Worm (Caenorhabditis elegans): ENCODE measurements around the gene F54D5.4.
"Not testable (repeated sequence)": the region's sequence is repeated elsewhere in the genome, so short reads cannot be mapped to it uniquely, and the experiment has no call there.

Gene F54D5.4

DNA sequence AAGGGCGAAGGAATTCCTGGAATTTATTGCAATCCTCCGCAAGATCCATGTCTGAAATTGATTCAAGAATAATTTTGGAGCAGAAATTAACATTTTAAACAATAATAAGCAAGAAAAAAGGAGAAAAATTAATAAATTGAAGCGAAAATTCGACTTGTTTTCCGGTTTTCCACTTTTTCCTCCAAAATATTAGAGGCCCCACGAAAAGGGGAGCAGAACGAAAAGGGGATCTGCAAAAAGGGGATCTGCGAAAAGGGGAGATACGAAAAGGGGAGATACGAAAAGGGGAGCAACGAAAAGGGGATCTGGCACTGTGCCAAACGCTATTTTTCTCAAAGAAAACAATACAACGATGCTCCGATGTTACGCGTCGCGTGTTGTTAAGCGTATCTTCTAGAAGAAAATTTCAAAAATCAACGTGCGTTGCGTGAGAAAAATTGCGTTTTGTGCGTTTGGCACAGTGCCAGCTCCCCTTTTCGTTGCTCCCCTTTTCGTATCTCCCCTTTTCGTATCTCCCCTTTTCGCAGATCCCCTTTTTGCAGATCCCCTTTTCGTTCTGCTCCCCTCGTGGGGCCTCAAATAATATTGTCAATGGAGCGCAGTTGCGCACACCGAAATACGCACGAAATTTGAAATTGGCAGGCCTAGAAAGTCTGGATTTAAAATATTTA, 35.1 kb upstream of the F54D5.4 start, which contains the start of gene Y62F5A.12 (continued):
- TF ChIP-seq unc-62 (GFP tag; optimal IDR thresholded peaks at IDR 0.05 in 1 of 2) (peak in 1 of 2 experiments; percentile 66), rbr-2 (tag; optimal IDR thresholded peaks at IDR 0.05) (peak; percentile 89), vab-7 (GFP tag; IDR thresholded peaks at IDR 0.05) (peak; percentile 96), madf-5 (GFP tag; IDR thresholded peaks at IDR 0.05) (peak; percentile 91 to 97), pha-4 (GFP tag; IDR thresholded peaks at IDR 0.05) (peak; percentile 96), fkh-10 (GFP tag; optimal IDR thresholded peaks at IDR 0.05) (peak; percentile 51), hlh-30 (tag; optimal IDR thresholded peaks at IDR 0.05; ENCODE audit: insufficient read depth) (peak; percentile 67), egl-43 (GFP tag; IDR thresholded peaks at IDR 0.05) (peak; percentile 93), nhr-25 (tag; optimal IDR thresholded peaks at IDR 0.05; ENCODE audit: borderline replicate concordance, insufficient read depth) (peak; percentile 40), lin-15B (tag; optimal IDR thresholded peaks at IDR 0.05) (peak; percentile 39), ceh-44 (GFP tag; IDR thresholded peaks at IDR 0.05) (peak; percentile 99), T26A8.4 (GFP tag; IDR thresholded peaks at IDR 0.05) (peak; percentile 78), ctbp-1 (GFP tag; IDR thresholded peaks at IDR 0.05) (peak; percentile 94), lin-13 (GFP tag; optimal IDR thresholded peaks at IDR 0.05) (peak; percentile 69), ZK337.2 (GFP tag; IDR thresholded peaks at IDR 0.05) (peak; percentile 99), lin-1 (GFP tag; IDR thresholded peaks at IDR 0.05) (peak; percentile 85; the same call in 1 of the 2 replicates), hmg-1.1 (GFP tag; IDR thresholded peaks at IDR 0.05) (peak; percentile 93), tra-1 (GFP tag; IDR thresholded peaks at IDR 0.05) (peak; percentile 95), spr-1 (tag; optimal IDR thresholded peaks at IDR 0.05) (peak; percentile 66), Y48G9A.11 (GFP tag; IDR thresholded peaks at IDR 0.05) (peak; percentile 93), dmd-9 (GFP tag; IDR thresholded peaks at IDR 0.05) (peak; percentile 98), mdt-29 (GFP tag; IDR thresholded peaks at IDR 0.05) (peak; percentile 85), ces-1 (GFP tag; optimal IDR thresholded peaks at IDR 0.05) (peak; percentile 27), nhr-77 (tag; optimal IDR thresholded peaks at IDR 0.05) (peak; percentile 81), dve-1 (tag; optimal IDR thresholded peaks at IDR 0.05; ENCODE audit: insufficient read depth) (peak; percentile 59), zfp-2 (tag; optimal IDR thresholded peaks at IDR 0.05) (peak; percentile 50), snpc-1.2 (GFP tag; IDR thresholded peaks at IDR 0.05) (peak; percentile 82), dmd-6 (GFP tag; IDR thresholded peaks at IDR 0.05) (peak; percentile 88), unc-130 (GFP tag; optimal IDR thresholded peaks at IDR 0.05) (peak; percentile 84), mes-2 (tag; optimal IDR thresholded peaks at IDR 0.05; ENCODE audit: poor library complexity, severe bottlenecking) (peak; percentile 99), aha-1 (tag) (peak; percentile 99), nhr-42 (GFP tag; IDR thresholded peaks at IDR 0.05) (peak; percentile 94; the same call in 1 of the 2 replicates), nhr-11 (tag; optimal IDR thresholded peaks at IDR 0.05) (peak; percentile 68), duxl-1 (tag; optimal IDR thresholded peaks at IDR 0.05; ENCODE audit: poor library complexity) (peak; percentile 70), F49E8.2 (tag; optimal IDR thresholded peaks at IDR 0.05; ENCODE audit: borderline replicate concordance) (peak; percentile 27), dpl-1 (GFP tag; optimal IDR thresholded peaks at IDR 0.05) (peak; percentile 77)
- not testable (repeated sequence) for TF ChIP-seq unc-62, pha-4 (tag; optimal IDR thresholded peaks at IDR 0.05)

DNA sequence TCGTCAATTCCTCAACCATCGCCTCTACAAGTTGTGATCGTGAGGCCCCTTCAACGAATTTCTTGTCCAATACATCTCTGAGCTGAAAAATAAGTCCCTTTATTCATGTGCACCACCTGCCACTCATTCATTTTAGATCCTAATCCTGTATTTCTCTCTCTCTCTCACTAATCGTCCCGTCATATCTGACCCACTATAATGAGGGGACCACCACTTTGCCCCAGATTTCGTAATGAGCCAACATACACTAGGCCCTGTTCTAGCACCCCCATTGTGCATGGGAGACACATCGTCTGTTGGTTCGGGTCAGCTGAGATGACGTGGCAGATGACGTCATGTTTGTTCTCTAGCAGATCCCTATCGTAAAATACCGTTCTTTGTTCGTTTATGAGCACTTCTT, 34.2 kb upstream of the F54D5.4 start:
- TF ChIP-seq aha-1 (tag) (peak; percentile 58), unc-62 (GFP tag; optimal IDR thresholded peaks at IDR 0.05 in 1 of 2) (peak in 1 of 2 experiments; percentile 26), unc-62 (tag; optimal IDR thresholded peaks at IDR 0.05) (no peak), D1046.2 (GFP tag; IDR thresholded peaks at IDR 0.05) (no peak)
